Worm (Caenorhabditis elegans): ENCODE measurements around the gene srg-38.

ce11 chrV:11180951-11181350, 25.5 kb upstream of the srg-38 start:
- TF ChIP-seq T22C8.4 (GFP tag; IDR thresholded peaks at IDR 0.05) (no peak), ztf-29 (GFP tag; IDR thresholded peaks at IDR 0.05) (no peak), tab-1 (GFP tag; IDR thresholded peaks at IDR 0.05) (no peak), cog-1 (tag; optimal IDR thresholded peaks at IDR 0.05) (no peak), med-1 (GFP tag; optimal IDR thresholded peaks at IDR 0.05; ENCODE audit: insufficient read depth) (no peak), ztf-23 (GFP tag; IDR thresholded peaks at IDR 0.05) (no peak), flt-1 (GFP tag; IDR thresholded peaks at IDR 0.05) (no peak), klf-2 (GFP tag; conservative IDR thresholded peaks at IDR 0.05) (no peak)

All from whole organism, midembryonic.